Worm (Caenorhabditis elegans): ENCODE data around the gene iglr-1.

DNA sequence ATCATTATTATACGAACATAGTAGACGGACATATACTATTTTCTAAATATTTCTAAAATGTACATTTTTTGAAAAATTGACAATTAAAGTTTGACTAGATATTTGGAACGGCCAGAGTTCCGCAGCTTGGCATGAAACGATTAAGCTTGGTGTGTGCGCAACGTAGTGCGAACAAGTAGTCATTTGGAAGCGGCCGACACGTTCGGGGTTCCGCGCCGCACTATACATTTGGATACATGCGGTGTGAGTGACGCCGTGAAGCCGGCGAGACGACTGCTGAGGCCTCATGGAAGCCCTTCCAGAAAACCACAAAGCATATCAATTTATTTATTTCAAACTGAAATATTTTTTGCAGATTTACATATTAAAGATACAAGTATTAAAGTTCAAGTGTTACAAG is 53.0 kb downstream of the iglr-1 start:
- TF ChIP-seq nhr-237 (tag; optimal IDR thresholded peaks at IDR 0.05) (no peak), F13H6.1 (tag; optimal IDR thresholded peaks at IDR 0.05) (no peak), lin-11 (tag; optimal IDR thresholded peaks at IDR 0.05) (no peak)

All from whole organism, L2 larva.